Fruit fly (Drosophila melanogaster) whole organism, embryonic: ENCODE data around the gene CG15170.

Experiments used
- CG10321 ChIP-seq: fragments of 200-800 bp; sonication (Bioruptor generic); IDR thresholded peaks from 2 replicates; pipeline ENCODE4 v1.3.6; 2022; ENCODE audit warnings: missing biosample characterization, missing genetic modification characterization
- CG10462 ChIP-seq: fragments of 200-800 bp; sonication (Bioruptor generic); optimal IDR thresholded peaks from 2 replicates; lab custom pipeline; 2016; ENCODE audit warnings: missing biosample characterization, missing genetic modification characterization
- CG11504 ChIP-seq: fragments of 200-800 bp; sonication (Bioruptor generic); optimal IDR thresholded peaks from 3 replicates; lab custom pipeline; 2019; ENCODE audit warnings: missing biosample characterization, mild to moderate bottlenecking, missing genetic modification characterization, moderate library complexity
- CG11560 ChIP-seq: fragments of 200-800 bp; sonication (Bioruptor generic); IDR thresholded peaks from 3 replicates; pipeline ENCODE4 v1.3.6; 2022; ENCODE audit warnings: missing biosample characterization, missing genetic modification characterization
- CG12299 ChIP-seq: fragments of 200-800 bp; sonication (Bioruptor generic); optimal IDR thresholded peaks from 2 replicates; lab custom pipeline; 2018; ENCODE audit warnings: missing biosample characterization, mild to moderate bottlenecking, missing genetic modification characterization
- CG12391 ChIP-seq: fragments of 200-800 bp; sonication (Bioruptor generic); optimal IDR thresholded peaks from 3 replicates; lab custom pipeline; 2018; ENCODE audit warnings: missing biosample characterization, mild to moderate bottlenecking, missing genetic modification characterization, moderate library complexity
- CG2120 ChIP-seq: fragments of 200-800 bp; sonication (Bioruptor generic); optimal IDR thresholded peaks from 3 replicates; lab custom pipeline; 2016; ENCODE audit warnings: missing biosample characterization, missing genetic modification characterization
- CG2129 ChIP-seq: fragments of 200-800 bp; sonication (Bioruptor generic); IDR thresholded peaks from 2 replicates; pipeline ENCODE4 v1.3.6; 2022; ENCODE audit warnings: missing biosample characterization, missing genetic modification characterization; ENCODE audit not compliant: partially characterized antibody
- CG2712 ChIP-seq: fragments of 200-800 bp; optimal IDR thresholded peaks from 3 replicates; lab custom pipeline; 2019; ENCODE audit warnings: missing biosample characterization, mild to moderate bottlenecking, missing genetic modification characterization, moderate library complexity
- CG33213 ChIP-seq: fragments of 200-800 bp; sonication (Bioruptor generic); optimal IDR thresholded peaks from 3 replicates; lab custom pipeline; 2016; ENCODE audit warnings: missing biosample characterization, missing genetic modification characterization
- CG3407 ChIP-seq: fragments of 200-800 bp; sonication (Bioruptor generic); optimal IDR thresholded peaks from 2 replicates; lab custom pipeline; 2018; ENCODE audit warnings: missing biosample characterization, mild to moderate bottlenecking, missing genetic modification characterization
- CG34376 ChIP-seq: fragments of 200-800 bp; sonication (Bioruptor generic); optimal IDR thresholded peaks from 2 replicates; lab custom pipeline; 2018; ENCODE audit warnings: missing biosample characterization, mild to moderate bottlenecking, missing genetic modification characterization
- CG4360 ChIP-seq: fragments of 200-800 bp; sonication (Bioruptor generic); IDR thresholded peaks from 2 replicates; pipeline ENCODE4 v1.3.6; 2022; ENCODE audit warnings: missing biosample characterization, missing genetic modification characterization
- CG4424 ChIP-seq: fragments of 200-800 bp; sonication (Bioruptor generic); optimal IDR thresholded peaks from 3 replicates; lab custom pipeline; 2016; ENCODE audit warnings: missing biosample characterization, missing genetic modification characterization
- CG6683 ChIP-seq: fragments of 200-800 bp; sonication (Bioruptor generic); optimal IDR thresholded peaks from 2 replicates; lab custom pipeline; 2017; ENCODE audit warnings: missing biosample characterization, mild to moderate bottlenecking, missing genetic modification characterization, missing genetic modification reagents
- CG6765 ChIP-seq: fragments of 200-800 bp; sonication (Bioruptor generic); optimal IDR thresholded peaks from 3 replicates; lab custom pipeline; 2017; ENCODE audit warnings: missing biosample characterization, mild to moderate bottlenecking, missing genetic modification characterization
- CG6854 ChIP-seq: fragments of 200-800 bp; sonication (Bioruptor generic); optimal IDR thresholded peaks from 3 replicates; lab custom pipeline; 2017; ENCODE audit warnings: missing biosample characterization, mild to moderate bottlenecking, missing genetic modification characterization
- CG7745 ChIP-seq: fragments of 200-800 bp; sonication (Bioruptor generic); optimal IDR thresholded peaks from 2 replicates; lab custom pipeline; 2018; ENCODE audit warnings: missing biosample characterization, mild to moderate bottlenecking, missing genetic modification characterization, moderate library complexity
- CG8359 ChIP-seq: fragments of 200-800 bp; sonication (Bioruptor generic); optimal IDR thresholded peaks from 2 replicates; lab custom pipeline; 2017; ENCODE audit warnings: missing biosample characterization, mild to moderate bottlenecking, missing genetic modification characterization, borderline replicate concordance
- Fer1 ChIP-seq: fragments of 200-800 bp; sonication (Bioruptor generic); optimal IDR thresholded peaks from 2 replicates; lab custom pipeline; 2017; ENCODE audit warnings: missing biosample characterization, mild to moderate bottlenecking, missing genetic modification characterization
- Fer2 ChIP-seq: fragments of 200-800 bp; sonication (Bioruptor generic); optimal IDR thresholded peaks from 2 replicates; lab custom pipeline; 2018; ENCODE audit warnings: missing biosample characterization, mild to moderate bottlenecking, missing genetic modification characterization, moderate library complexity
- Hr78 ChIP-seq, 2 experiments: fragments of 200-800 bp in 1 of 2; fragments of >200 bp in 1 of 2; sonication (Bioruptor generic) in 1 of 2; optimal IDR thresholded peaks; 2 replicates each; lab custom pipeline; 2017 to 2019; ENCODE audit warnings: missing biosample characterization in 2 of 2, missing genetic modification characterization in 2 of 2, mild to moderate bottlenecking in 1 of 2, moderate library complexity in 1 of 2
- Kr ChIP-seq: fragments of 200-800 bp; sonication (Bioruptor generic); optimal IDR thresholded peaks from 2 replicates; lab custom pipeline; 2017; ENCODE audit warnings: missing biosample characterization, mild to moderate bottlenecking, missing genetic modification characterization
- Lim3 ChIP-seq: fragments of 200-800 bp; sonication (Bioruptor generic); IDR thresholded peaks from 2 replicates; pipeline ENCODE4 v1.3.6; 2022; ENCODE audit warnings: missing biosample characterization, missing genetic modification characterization
- MTF-1 ChIP-seq: fragments of 200-800 bp; sonication (Bioruptor generic); optimal IDR thresholded peaks from 2 replicates; lab custom pipeline; 2018; ENCODE audit warnings: missing biosample characterization, mild to moderate bottlenecking, missing genetic modification characterization, borderline replicate concordance
- NC2β ChIP-seq: fragments of 200-800 bp; sonication (Bioruptor generic); optimal IDR thresholded peaks from 2 replicates; lab custom pipeline; 2016; ENCODE audit warnings: missing biosample characterization, missing genetic modification characterization
- Oli ChIP-seq: fragments of 200-800 bp; sonication (Bioruptor generic); optimal IDR thresholded peaks from 2 replicates; lab custom pipeline; 2018; ENCODE audit warnings: missing biosample characterization, mild to moderate bottlenecking, missing genetic modification characterization, moderate library complexity
- Xrp1 ChIP-seq: fragments of 200-800 bp; sonication (Bioruptor generic); IDR thresholded peaks from 2 replicates; pipeline ENCODE4 v1.3.6; 2022; ENCODE audit warnings: missing biosample characterization, missing genetic modification characterization
- al ChIP-seq: fragments of 200-800 bp; sonication (Bioruptor generic); IDR thresholded peaks from 2 replicates; pipeline ENCODE4 v1.3.6; 2022; ENCODE audit warnings: missing biosample characterization, missing genetic modification characterization
- ap ChIP-seq: fragments of 200-800 bp; sonication (Bioruptor generic); IDR thresholded peaks from 2 replicates; pipeline ENCODE4 v1.3.6; 2022; ENCODE audit warnings: missing biosample characterization, missing genetic modification characterization
- bbx ChIP-seq: fragments of 200-800 bp; sonication (Bioruptor generic); IDR thresholded peaks from 2 replicates; pipeline ENCODE4 v1.3.6; 2022; ENCODE audit warnings: missing biosample characterization, missing genetic modification characterization; ENCODE audit not compliant: partially characterized antibody
- caup ChIP-seq: fragments of 200-800 bp; sonication (Bioruptor generic); optimal IDR thresholded peaks from 3 replicates; lab custom pipeline; 2017; ENCODE audit warnings: missing biosample characterization, mild to moderate bottlenecking, missing genetic modification characterization, moderate library complexity; ENCODE audit not compliant: severe bottlenecking
- cg ChIP-seq: fragments of 200-800 bp; sonication (Bioruptor generic); optimal IDR thresholded peaks from 3 replicates; lab custom pipeline; 2019; ENCODE audit warnings: missing biosample characterization, mild to moderate bottlenecking, missing genetic modification characterization, moderate library complexity
- crp ChIP-seq, 2 experiments: fragments of 200-800 bp; sonication (Bioruptor generic); optimal IDR thresholded peaks; 2 replicates in 1 of 2; 3 replicates in 1 of 2; lab custom pipeline; 2017; ENCODE audit warnings: missing biosample characterization in 2 of 2, missing genetic modification characterization in 2 of 2, mild to moderate bottlenecking in 1 of 2, moderate library complexity in 1 of 2
- en ChIP-seq: fragments of 200-800 bp; sonication (Bioruptor generic); optimal IDR thresholded peaks from 2 replicates; lab custom pipeline; 2016; ENCODE audit warnings: missing biosample characterization, missing genetic modification characterization
- gem ChIP-seq: fragments of 200-800 bp; sonication (Bioruptor generic); optimal IDR thresholded peaks from 2 replicates; lab custom pipeline; 2019; ENCODE audit warnings: missing biosample characterization, mild to moderate bottlenecking, missing genetic modification characterization, moderate library complexity
- grau ChIP-seq: fragments of 200-800 bp; optimal IDR thresholded peaks from 3 replicates; lab custom pipeline; 2019; ENCODE audit warnings: missing biosample characterization, mild to moderate bottlenecking, missing genetic modification characterization, moderate library complexity
- maf-S ChIP-seq: fragments of 200-800 bp; sonication (Bioruptor generic); optimal IDR thresholded peaks from 2 replicates; lab custom pipeline; 2016; ENCODE audit warnings: missing biosample characterization, missing genetic modification characterization
- otp ChIP-seq: fragments of 200-800 bp; sonication (Bioruptor generic); IDR thresholded peaks from 3 replicates; pipeline ENCODE4, ENCODE4 v1.3.6; 2022; ENCODE audit warnings: missing biosample characterization, missing genetic modification characterization
- pan ChIP-seq, 4 experiments: fragments of >200 bp in 3 of 4; fragments of 200-800 bp in 1 of 4; sonication (Bioruptor generic) in 1 of 4; optimal IDR thresholded peaks in 3 of 4; IDR thresholded peaks in 1 of 4; 2 replicates each; pipeline versions ENCODE4 v1.3.6 to Lab custom; 2017 to 2022; ENCODE audit warnings: missing biosample characterization in 2 of 4, missing genetic modification characterization in 2 of 4, mixed read lengths in 1 of 4
- pb ChIP-seq: fragments of 200-800 bp; sonication (Bioruptor generic); optimal IDR thresholded peaks from 3 replicates; lab custom pipeline; 2016; ENCODE audit warnings: missing biosample characterization, missing genetic modification characterization
- sima ChIP-seq: fragments of 200-800 bp; sonication (Bioruptor generic); optimal IDR thresholded peaks from 2 replicates; lab custom pipeline; 2016; ENCODE audit warnings: missing biosample characterization, missing genetic modification characterization
- ssp ChIP-seq: fragments of 200-800 bp; sonication (Bioruptor generic); IDR thresholded peaks from 2 replicates; pipeline ENCODE4 v1.3.6; 2022; ENCODE audit warnings: missing biosample characterization, missing genetic modification characterization
- tna ChIP-seq: fragments of 200-800 bp; sonication (Bioruptor generic); IDR thresholded peaks from 2 replicates; pipeline ENCODE4 v1.3.6; 2022; ENCODE audit warnings: missing biosample characterization, missing genetic modification characterization; ENCODE audit not compliant: partially characterized antibody
- toy ChIP-seq: fragments of 200-800 bp; sonication (Bioruptor generic); IDR thresholded peaks from 2 replicates; pipeline ENCODE4 v1.3.6; 2022; ENCODE audit warnings: missing biosample characterization, missing genetic modification characterization
- trem ChIP-seq: fragments of 200-800 bp; optimal IDR thresholded peaks from 3 replicates; lab custom pipeline; 2019; ENCODE audit warnings: missing biosample characterization, mild to moderate bottlenecking, missing genetic modification characterization, moderate library complexity
- vnd ChIP-seq: fragments of 200-800 bp; sonication (Bioruptor generic); IDR thresholded peaks from 3 replicates; pipeline ENCODE4 v1.3.6; 2022; ENCODE audit warnings: missing biosample characterization, missing genetic modification characterization; ENCODE audit not compliant: partially characterized antibody
- vvl ChIP-seq: fragments of 200-800 bp; sonication (Bioruptor generic); IDR thresholded peaks from 2 replicates; pipeline ENCODE4 v1.3.6; 2022; ENCODE audit warnings: missing biosample characterization, missing genetic modification characterization
- zen ChIP-seq: fragments of 200-800 bp; sonication (Bioruptor generic); optimal IDR thresholded peaks from 3 replicates; lab custom pipeline; 2018; ENCODE audit warnings: missing biosample characterization, mild to moderate bottlenecking, missing genetic modification characterization, moderate library complexity

The CG15170 gene

DNA sequence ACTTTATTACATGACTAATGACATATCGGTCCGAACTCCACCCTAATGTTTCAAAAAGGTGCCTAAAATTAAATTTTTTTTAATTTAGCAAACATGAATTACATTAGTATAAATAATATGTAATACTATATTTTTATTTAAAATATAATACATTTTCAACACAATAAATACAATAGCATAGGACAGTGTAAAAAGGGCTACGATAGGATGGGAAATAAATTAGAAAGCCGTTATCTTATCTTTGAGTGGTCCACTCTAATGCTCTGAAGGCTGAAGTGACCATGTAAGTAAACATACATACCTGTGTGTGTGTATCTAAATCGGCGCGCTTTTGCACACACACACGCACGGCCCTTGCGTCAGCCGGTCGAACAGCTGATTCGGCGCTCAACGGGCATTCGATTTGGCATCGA, 12.9 kb upstream of the CG15170 start, which contains the start of gene CG31793 (continued):
- no peak for TF ChIP-seq CG33213 (GFP tag; lab: Kevin White, UChicago)
- peak; percentile 55 for TF ChIP-seq caup (GFP tag; lab: Kevin White, UChicago)
- TF ChIP-seq Kr (GFP tag; lab: Kevin White, UChicago), result no peak
- TF ChIP-seq Hr78 (GFP tag; optimal IDR thresholded peaks at IDR 0.05; lab: Kevin White, UChicago), result no peak
- peak; percentile 23 for TF ChIP-seq Oli (tag; lab: Kevin White, UChicago)
- TF ChIP-seq vnd (GFP tag; lab: Robert Waterston, UW), result 0 out of 3 replicates have a peak, but pooled peaks have one; percentile 42
- no peak for TF ChIP-seq en (GFP tag; lab: Kevin White, UChicago)
- no peak for TF ChIP-seq CG11560 (tag; lab: Robert Waterston, UW)
- peak; percentile 72 for TF ChIP-seq grau (tag; lab: Kevin White, UChicago)
- peak; percentile 29 for TF ChIP-seq CG12299 (tag; lab: Kevin White, UChicago)
- TF ChIP-seq crp (GFP tag; optimal IDR thresholded peaks at IDR 0.05; lab: Kevin White, UChicago), result peak in 1 of 2 experiments; percentile 81
- TF ChIP-seq CG6854 (GFP tag; lab: Kevin White, UChicago), result peak; percentile 56
- TF ChIP-seq trem (tag; lab: Kevin White, UChicago), result peak; percentile 14
- TF ChIP-seq CG2120 (GFP tag; lab: Kevin White, UChicago), result peak; percentile 33
- no peak for TF ChIP-seq CG4360 (GFP tag; lab: Robert Waterston, UW)
- TF ChIP-seq pan (optimal IDR thresholded peaks at IDR 0.05; lab: Kevin White, UChicago), result no peak
- TF ChIP-seq pan (GFP tag; optimal IDR thresholded peaks at IDR 0.05 in 1 of 2, IDR thresholded peaks at IDR 0.05 in 1 of 2), result peak in 1 of 2 experiments; percentile 63
- no peak for TF ChIP-seq tna (GFP tag; lab: Robert Waterston, UW)
- TF ChIP-seq Xrp1 (GFP tag; lab: Robert Waterston, UW), result peak; percentile 44; the same call in 1 of the 2 replicates
- TF ChIP-seq ap (GFP tag; lab: Robert Waterston, UW), result no peak
- no peak for TF ChIP-seq sima (GFP tag; lab: Kevin White, UChicago)
- TF ChIP-seq maf-S (GFP tag; lab: Kevin White, UChicago), result no peak
- TF ChIP-seq CG2712 (tag; lab: Kevin White, UChicago), result peak; percentile 62
- TF ChIP-seq CG8359 (GFP tag; lab: Kevin White, UChicago), result no peak
- peak; percentile 13 for TF ChIP-seq CG6765 (GFP tag; lab: Kevin White, UChicago)
- TF ChIP-seq CG3407 (GFP tag; lab: Kevin White, UChicago), result no peak
- TF ChIP-seq MTF-1 (GFP tag; lab: Kevin White, UChicago), result no peak
- TF ChIP-seq pb (GFP tag; lab: Kevin White, UChicago), result no peak
- TF ChIP-seq toy (GFP tag; lab: Robert Waterston, UW), result no peak
- no peak for TF ChIP-seq CG10462 (GFP tag; lab: Kevin White, UChicago)
- TF ChIP-seq Fer1 (GFP tag; lab: Kevin White, UChicago), result peak; percentile 65
- TF ChIP-seq cg (GFP tag; lab: Kevin White, UChicago), result peak; percentile 72
- TF ChIP-seq CG10321, result peak; percentile 33; the same call in 1 of the 2 replicates
- peak; percentile 33; the same call in 1 of the 2 replicates for TF ChIP-seq bbx (GFP tag; lab: Robert Waterston, UW)
- TF ChIP-seq CG34376 (GFP tag; lab: Kevin White, UChicago), result peak; percentile 66
- peak; percentile 72 for TF ChIP-seq gem (tag; lab: Kevin White, UChicago)
- no peak for TF ChIP-seq al
- TF ChIP-seq CG6683, result peak; percentile 52
- TF ChIP-seq CG12391 (tag; lab: Kevin White, UChicago), result peak; percentile 59
- no peak for TF ChIP-seq Fer2
- no peak for TF ChIP-seq otp (GFP tag; lab: Robert Waterston, UW)
- TF ChIP-seq vvl (GFP tag; lab: Robert Waterston, UW), result peak; percentile 49
- peak; percentile 23 for TF ChIP-seq CG4424 (GFP tag; lab: Kevin White, UChicago)
- peak; percentile 4 for TF ChIP-seq zen
- no peak for TF ChIP-seq CG7745 (tag; lab: Kevin White, UChicago)
- no peak for TF ChIP-seq CG2129 (GFP tag; lab: Robert Waterston, UW)
- no peak for TF ChIP-seq ssp (GFP tag; lab: Robert Waterston, UW)
- no peak for TF ChIP-seq NC2β (GFP tag; lab: Kevin White, UChicago)
- TF ChIP-seq CG11504 (tag; lab: Kevin White, UChicago), result peak; percentile 68
- no peak for TF ChIP-seq Lim3 (GFP tag; lab: Robert Waterston, UW)
